Fruit fly (Drosophila melanogaster) Kc167 (cell line): Measurements from ENCODE around the gene Vti1a.

ENCODE experiments used
- Sin3A ChIP-seq: fragments of >200 bp; optimal IDR thresholded peaks from 2 replicates; lab custom pipeline; 2018; ENCODE audit warnings: missing external identifiers
- h ChIP-seq: fragments of >200 bp; optimal IDR thresholded peaks from 3 replicates; lab custom pipeline; 2018; ENCODE audit warnings: missing external identifiers
- insv ChIP-seq: fragments of >200 bp; optimal IDR thresholded peaks from 3 replicates; lab custom pipeline; 2018; ENCODE audit warnings: missing external identifiers
- psq ChIP-seq: fragments of >200 bp; optimal IDR thresholded peaks from 2 replicates; lab custom pipeline; 2017; ENCODE audit warnings: missing external identifiers
- ttk ChIP-seq: sonication (Bioruptor generic); optimal IDR thresholded peaks from 2 replicates; lab custom pipeline; 2017; ENCODE audit warnings: missing external identifiers

dm6 chr3L:738523-739356, 46.0 kb upstream of the Vti1a start:
- no peak for TF ChIP-seq psq (lab: Kevin White, UChicago)
- TF ChIP-seq insv (lab: Kevin White, UChicago), result no peak
- TF ChIP-seq h (lab: Kevin White, UChicago), result no peak
- no peak for TF ChIP-seq Sin3A (lab: Kevin White, UChicago)
- TF ChIP-seq ttk, result no peak
